Worm (Caenorhabditis elegans): Measurements from ENCODE around the gene M03F4.6.

The M03F4.6 gene

ce11 chrX:4965592-4965991 lies 3.5 kb downstream of the M03F4.6 start:
- TF ChIP-seq tra-4 (tag; optimal IDR thresholded peaks at IDR 0.05) (no peak), hmg-4 (GFP tag; optimal IDR thresholded peaks at IDR 0.05) (no peak), sea-1 (GFP tag; conservative IDR thresholded peaks at IDR 0.05) (no peak), pes-1 (GFP tag; IDR thresholded peaks at IDR 0.05) (no peak), ceh-13 (GFP tag; optimal IDR thresholded peaks at IDR 0.05) (no peak), hnd-1 (tag; optimal IDR thresholded peaks at IDR 0.05) (no peak), F13C5.2 (tag; optimal IDR thresholded peaks at IDR 0.05) (no peak), ceh-36 (tag; optimal IDR thresholded peaks at IDR 0.05) (no peak), ets-7 (tag; optimal IDR thresholded peaks at IDR 0.05) (no peak), tbx-37 (GFP tag; conservative IDR thresholded peaks at IDR 0.05) (no peak), flt-1 (GFP tag; IDR thresholded peaks at IDR 0.05) (no peak), ama-1 (optimal IDR thresholded peaks at IDR 0.05) (no peak), aly-1 (tag; optimal IDR thresholded peaks at IDR 0.05) (no peak), B0310.2 (tag; optimal IDR thresholded peaks at IDR 0.05) (no peak), scrt-1 (GFP tag; IDR thresholded peaks at IDR 0.05) (no peak), tbx-11 (GFP tag; IDR thresholded peaks at IDR 0.05) (no peak), hmbx-1 (tag; optimal IDR thresholded peaks at IDR 0.05) (no peak)

- TF ChIP-seq flt-1 (GFP tag; IDR thresholded peaks at IDR 0.05) (no peak), hnd-1 (tag; optimal IDR thresholded peaks at IDR 0.05) (no peak), pes-1 (GFP tag; IDR thresholded peaks at IDR 0.05) (peak; percentile 34; the same call in 1 of the 2 replicates), ets-7 (tag; optimal IDR thresholded peaks at IDR 0.05) (no peak), hmg-4 (GFP tag; optimal IDR thresholded peaks at IDR 0.05) (peak; percentile 22), scrt-1 (GFP tag; IDR thresholded peaks at IDR 0.05) (0 out of 2 replicates have a peak, but pooled peaks have one; percentile 9), tra-4 (tag; optimal IDR thresholded peaks at IDR 0.05) (no peak), B0310.2 (tag; optimal IDR thresholded peaks at IDR 0.05) (no peak), ama-1 (optimal IDR thresholded peaks at IDR 0.05) (peak; percentile 13), ceh-36 (tag; optimal IDR thresholded peaks at IDR 0.05) (no peak), F13C5.2 (tag; optimal IDR thresholded peaks at IDR 0.05) (no peak), hmbx-1 (tag; optimal IDR thresholded peaks at IDR 0.05) (no peak), tbx-11 (GFP tag; IDR thresholded peaks at IDR 0.05) (no peak), sea-1 (GFP tag; conservative IDR thresholded peaks at IDR 0.05) (peak; percentile 57; the same call in 1 of the 2 replicates), aly-1 (tag; optimal IDR thresholded peaks at IDR 0.05) (no peak), tbx-37 (GFP tag; conservative IDR thresholded peaks at IDR 0.05) (no peak), ceh-13 (GFP tag; optimal IDR thresholded peaks at IDR 0.05) (no peak)
These were observed 7.2 kb downstream of the M03F4.6 start for ce11 chrX:4961681-4962656.

ce11 chrX:4960910-4961680 lies 8.0 kb downstream of the M03F4.6 start:
- peak; percentile 4 for TF ChIP-seq hmg-4 (GFP tag; optimal IDR thresholded peaks at IDR 0.05)
- TF ChIP-seq pes-1 (GFP tag; IDR thresholded peaks at IDR 0.05) = peak; percentile 69
- TF ChIP-seq sea-1 (GFP tag; conservative IDR thresholded peaks at IDR 0.05) = peak; percentile 31; the same call in 1 of the 2 replicates
- TF ChIP-seq flt-1 (GFP tag; IDR thresholded peaks at IDR 0.05) = peak; percentile 58; the same call in 1 of the 2 replicates
- peak; percentile 74 for TF ChIP-seq scrt-1 (GFP tag; IDR thresholded peaks at IDR 0.05)
- TF ChIP-seq ets-7 (tag; optimal IDR thresholded peaks at IDR 0.05) = no peak
- TF ChIP-seq B0310.2 (tag; optimal IDR thresholded peaks at IDR 0.05) = peak; percentile 81
- no peak for TF ChIP-seq aly-1 (tag; optimal IDR thresholded peaks at IDR 0.05)
- no peak for TF ChIP-seq ceh-13 (GFP tag; optimal IDR thresholded peaks at IDR 0.05)
- TF ChIP-seq tbx-11 (GFP tag; IDR thresholded peaks at IDR 0.05) = peak; percentile 75; the same call in 1 of the 2 replicates

- TF ChIP-seq hmg-4 (GFP tag; optimal IDR thresholded peaks at IDR 0.05) = peak; percentile 23
- TF ChIP-seq ceh-36 (tag; optimal IDR thresholded peaks at IDR 0.05) = no peak
- TF ChIP-seq tbx-11 (GFP tag; IDR thresholded peaks at IDR 0.05) = 0 out of 2 replicates have a peak, but pooled peaks have one; percentile 17
These were observed 8.7 kb downstream of the M03F4.6 start, which contains the start of gene act-4 for ce11 chrX:4960422-4960821. Gene act-4, plus strand, starts transcription at chrX:4960621.

ce11 chrX:4959440-4959839 lies 9.7 kb downstream of the M03F4.6 start:
- TF ChIP-seq tra-4 (tag; optimal IDR thresholded peaks at IDR 0.05) (no peak), ets-7 (tag; optimal IDR thresholded peaks at IDR 0.05) (no peak), aly-1 (tag; optimal IDR thresholded peaks at IDR 0.05) (no peak), sea-1 (GFP tag; conservative IDR thresholded peaks at IDR 0.05) (0 out of 2 replicates have a peak, but pooled peaks have one; percentile 31)

- TF ChIP-seq hnd-1 (tag; optimal IDR thresholded peaks at IDR 0.05) (no peak), aly-1 (tag; optimal IDR thresholded peaks at IDR 0.05) (no peak), tbx-11 (GFP tag; IDR thresholded peaks at IDR 0.05) (no peak), scrt-1 (GFP tag; IDR thresholded peaks at IDR 0.05) (no peak), hmg-4 (GFP tag; optimal IDR thresholded peaks at IDR 0.05) (no peak), ama-1 (optimal IDR thresholded peaks at IDR 0.05) (no peak), tra-4 (tag; optimal IDR thresholded peaks at IDR 0.05) (no peak), sea-1 (GFP tag; conservative IDR thresholded peaks at IDR 0.05) (no peak)
These were observed 10.1 kb downstream of the M03F4.6 start for ce11 chrX:4958986-4959385.

- no peak for TF ChIP-seq ets-7 (tag; optimal IDR thresholded peaks at IDR 0.05)
- TF ChIP-seq hmg-4 (GFP tag; optimal IDR thresholded peaks at IDR 0.05) = peak; percentile 1
- no peak for TF ChIP-seq hmbx-1 (tag; optimal IDR thresholded peaks at IDR 0.05)
- TF ChIP-seq tra-4 (tag; optimal IDR thresholded peaks at IDR 0.05) = no peak
- no peak for TF ChIP-seq pes-1 (GFP tag; IDR thresholded peaks at IDR 0.05)
These were observed 11.9 kb downstream of the M03F4.6 start, which contains the start of gene M03F4.4 for ce11 chrX:4957259-4957658. Gene M03F4.4, minus strand, starts transcription at chrX:4957418.

Measured in whole organism, early embryonic.